Worm (Caenorhabditis elegans) whole organism, L3 larva: ENCODE data around the gene tag-234.
A peak's percentile ranks its signal among the peaks of the same experiment; 100 is the strongest.

Experiments
- R02D3.7 ChIP-seq: fragments of 150-350 bp; optimal IDR thresholded peaks from 2 replicates; lab custom pipeline; 2014; ENCODE audit warnings: missing biosample characterization, missing genetic modification characterization
- ZK546.5 ChIP-seq: sonication (generic microtip); optimal IDR thresholded peaks from 2 replicates; lab custom pipeline; 2017; ENCODE audit warnings: missing biosample characterization, missing genetic modification characterization
- aly-2 ChIP-seq: fragments of 150-350 bp; optimal IDR thresholded peaks from 2 replicates; lab custom pipeline; 2014; ENCODE audit warnings: missing biosample characterization, missing genetic modification characterization
- ama-1 ChIP-seq: fragments of 150-350 bp; optimal IDR thresholded peaks from 2 replicates; lab custom pipeline; 2018
- ceh-28 ChIP-seq: fragments of 150-350 bp; optimal IDR thresholded peaks from 2 replicates; lab custom pipeline; 2014; ENCODE audit warnings: missing biosample characterization, missing genetic modification reagents, missing genetic modification characterization
- ceh-82 ChIP-seq: fragments of 150-350 bp; optimal IDR thresholded peaks from 2 replicates; lab custom pipeline; 2014; ENCODE audit warnings: missing biosample characterization, missing genetic modification characterization
- ceh-9 ChIP-seq: sonication (generic microtip); optimal IDR thresholded peaks from 2 replicates; lab custom pipeline; 2018; ENCODE audit warnings: missing biosample characterization, missing genetic modification characterization
- daf-12 ChIP-seq: fragments of 150-350 bp; optimal IDR thresholded peaks from 2 replicates; lab custom pipeline; 2014; ENCODE audit warnings: missing biosample characterization, missing genetic modification reagents, missing genetic modification characterization
- egl-27 ChIP-seq: sonication (generic microtip); optimal IDR thresholded peaks from 4 replicates; lab custom pipeline; 2017; ENCODE audit warnings: missing biosample characterization, missing genetic modification reagents, missing genetic modification characterization
- egl-5 ChIP-seq: fragments of 150-350 bp; optimal IDR thresholded peaks from 2 replicates; lab custom pipeline; 2017; ENCODE audit warnings: missing biosample characterization, missing genetic modification reagents, missing genetic modification characterization, inconsistent platforms
- elt-1 ChIP-seq: fragments of 150-350 bp; optimal IDR thresholded peaks from 2 replicates; lab custom pipeline; 2014; ENCODE audit warnings: missing biosample characterization, missing genetic modification characterization
- elt-2 ChIP-seq: sonication (generic microtip); optimal IDR thresholded peaks from 2 replicates; lab custom pipeline; 2016; ENCODE audit warnings: missing genetic modification reagents, mild to moderate bottlenecking, missing genetic modification characterization, missing compliant biosample characterization
- elt-3 ChIP-seq, 3 experiments: fragments of 150-350 bp in 1 of 3; sonication (generic microtip) in 2 of 3; optimal IDR thresholded peaks; 2 replicates in 2 of 3; 4 replicates in 1 of 3; lab custom pipeline; 2014 to 2017; ENCODE audit warnings: missing biosample characterization in 3 of 3, missing genetic modification characterization in 3 of 3
- eor-1 ChIP-seq, 2 experiments: fragments of 150-350 bp; optimal IDR thresholded peaks; 2 replicates each; lab custom pipeline; 2014 to 2018; ENCODE audit warnings: missing biosample characterization in 2 of 2, missing genetic modification characterization in 2 of 2
- fkh-10 ChIP-seq: sonication (generic microtip); optimal IDR thresholded peaks from 2 replicates; lab custom pipeline; 2017; ENCODE audit warnings: missing biosample characterization, missing genetic modification reagents, missing genetic modification characterization
- fos-1 ChIP-seq: fragments of 150-350 bp; optimal IDR thresholded peaks from 2 replicates; lab custom pipeline; 2014; ENCODE audit warnings: missing biosample characterization, missing genetic modification characterization
- hmg-11 ChIP-seq: sonication (generic microtip); optimal IDR thresholded peaks from 2 replicates; lab custom pipeline; 2016; ENCODE audit warnings: missing genetic modification characterization, missing compliant biosample characterization
- jun-1 ChIP-seq: fragments of 150-350 bp; optimal IDR thresholded peaks from 2 replicates; lab custom pipeline; 2014; ENCODE audit warnings: missing biosample characterization, missing genetic modification reagents, missing genetic modification characterization
- lin-15B ChIP-seq: fragments of 150-350 bp; optimal IDR thresholded peaks from 2 replicates; lab custom pipeline; 2014; ENCODE audit warnings: missing biosample characterization, missing genetic modification characterization
- lin-39 ChIP-seq: fragments of 150-350 bp; optimal IDR thresholded peaks from 2 replicates; lab custom pipeline; 2018; ENCODE audit warnings: missing biosample characterization, missing genetic modification reagents, missing genetic modification characterization
- lsy-12 ChIP-seq: sonication (generic microtip); optimal IDR thresholded peaks from 2 replicates; lab custom pipeline; 2016; ENCODE audit warnings: mild to moderate bottlenecking, missing genetic modification characterization, missing compliant biosample characterization
- mdl-1 ChIP-seq: fragments of 150-350 bp; optimal IDR thresholded peaks from 2 replicates; lab custom pipeline; 2014; ENCODE audit warnings: missing biosample characterization, missing genetic modification characterization
- mml-1 ChIP-seq: fragments of 150-350 bp; sonication (generic microtip); optimal IDR thresholded peaks from 3 replicates; lab custom pipeline; 2014; ENCODE audit warnings: missing biosample characterization, missing genetic modification characterization
- nfya-1 ChIP-seq: sonication (generic microtip); optimal IDR thresholded peaks from 2 replicates; lab custom pipeline; 2017; ENCODE audit warnings: missing genetic modification characterization, mild to moderate bottlenecking, missing compliant biosample characterization, antibody characterized with exemption, moderate library complexity; ENCODE audit not compliant: insufficient read depth
- nhr-11 ChIP-seq: fragments of 150-350 bp; optimal IDR thresholded peaks from 2 replicates; lab custom pipeline; 2014; ENCODE audit warnings: missing biosample characterization, missing genetic modification characterization
- nhr-12 ChIP-seq: fragments of 150-350 bp; optimal IDR thresholded peaks from 2 replicates; lab custom pipeline; 2014; ENCODE audit warnings: missing biosample characterization, missing genetic modification characterization
- nhr-23 ChIP-seq: fragments of 150-350 bp; optimal IDR thresholded peaks from 2 replicates; lab custom pipeline; 2014; ENCODE audit warnings: missing biosample characterization, missing genetic modification reagents, missing genetic modification characterization
- nhr-237 ChIP-seq: fragments of 150-350 bp; optimal IDR thresholded peaks from 2 replicates; lab custom pipeline; 2014; ENCODE audit warnings: missing biosample characterization, missing genetic modification characterization
- nhr-25 ChIP-seq: sonication (generic microtip); optimal IDR thresholded peaks from 2 replicates; lab custom pipeline; 2017; ENCODE audit warnings: missing biosample characterization, missing genetic modification characterization
- nhr-28 ChIP-seq: fragments of 150-350 bp; optimal IDR thresholded peaks from 2 replicates; lab custom pipeline; 2014; ENCODE audit warnings: missing biosample characterization, missing genetic modification characterization
- nhr-43 ChIP-seq: sonication (generic microtip); optimal IDR thresholded peaks from 2 replicates; lab custom pipeline; 2016; ENCODE audit warnings: mild to moderate bottlenecking, missing genetic modification characterization, missing compliant biosample characterization; ENCODE audit not compliant: poor library complexity, severe bottlenecking
- nhr-67 ChIP-seq: fragments of 150-350 bp; optimal IDR thresholded peaks from 2 replicates; lab custom pipeline; 2014; ENCODE audit warnings: missing biosample characterization, missing genetic modification characterization
- nhr-76 ChIP-seq: fragments of 150-350 bp; sonication (generic microtip); optimal IDR thresholded peaks from 5 replicates; lab custom pipeline; 2014; ENCODE audit warnings: missing biosample characterization, missing genetic modification characterization
- nhr-77 ChIP-seq: fragments of 150-350 bp; optimal IDR thresholded peaks from 2 replicates; lab custom pipeline; 2014; ENCODE audit warnings: missing biosample characterization, missing genetic modification characterization
- pha-4 ChIP-seq: fragments of 150-350 bp; optimal IDR thresholded peaks from 2 replicates; lab custom pipeline; 2014; ENCODE audit warnings: missing biosample characterization, missing genetic modification reagents, missing genetic modification characterization
- pqm-1 ChIP-seq: fragments of 150-350 bp; optimal IDR thresholded peaks from 2 replicates; lab custom pipeline; 2017; ENCODE audit warnings: missing biosample characterization, missing genetic modification characterization, inconsistent platforms
- sea-2 ChIP-seq: fragments of 150-350 bp; sonication (generic microtip); optimal IDR thresholded peaks from 4 replicates; lab custom pipeline; 2014; ENCODE audit warnings: missing biosample characterization, missing genetic modification reagents, missing genetic modification characterization
- skn-1 ChIP-seq: fragments of 150-350 bp; optimal IDR thresholded peaks from 2 replicates; lab custom pipeline; 2014; ENCODE audit warnings: missing biosample characterization, missing genetic modification characterization
- snpc-4 ChIP-seq: fragments of 150-350 bp; optimal IDR thresholded peaks from 2 replicates; lab custom pipeline; 2014; ENCODE audit warnings: missing biosample characterization, missing genetic modification characterization
- tbx-2 ChIP-seq: sonication (generic microtip); optimal IDR thresholded peaks from 2 replicates; lab custom pipeline; 2016; ENCODE audit warnings: mild to moderate bottlenecking, missing genetic modification characterization, missing compliant biosample characterization
- unc-62 ChIP-seq: fragments of 150-350 bp; sonication (generic microtip); optimal IDR thresholded peaks from 4 replicates; lab custom pipeline; 2014; ENCODE audit warnings: missing biosample characterization, missing genetic modification reagents, missing genetic modification characterization
- zag-1 ChIP-seq: fragments of 150-350 bp; optimal IDR thresholded peaks from 2 replicates; lab custom pipeline; 2014; ENCODE audit warnings: missing biosample characterization, missing genetic modification characterization
- ztf-4 ChIP-seq: fragments of 150-350 bp; optimal IDR thresholded peaks from 2 replicates; lab custom pipeline; 2014; ENCODE audit warnings: missing biosample characterization, missing genetic modification characterization

tag-234 gene

ce11 chrII:5839227-5839626 lies 24.8 kb upstream of the tag-234 start, which contains the start of gene ZK1248.19 (continued):
- TF ChIP-seq lsy-12 (tag; lab: Kevin White, UChicago), result no peak
- no peak for TF ChIP-seq ceh-82
- TF ChIP-seq daf-12 (tag; lab: Kevin White, UChicago), result no peak
- TF ChIP-seq mml-1 (tag; lab: Kevin White, UChicago), result no peak
- no peak for TF ChIP-seq nhr-76 (tag; lab: Kevin White, UChicago)
- TF ChIP-seq lin-15B (tag; lab: Kevin White, UChicago), result peak; percentile 4
- no peak for TF ChIP-seq elt-1 (tag; lab: Kevin White, UChicago)
- TF ChIP-seq sea-2 (GFP tag; lab: Kevin White, UChicago), result no peak
- TF ChIP-seq ceh-28, result no peak
- no peak for TF ChIP-seq jun-1
- no peak for TF ChIP-seq lin-39 (tag; lab: Kevin White, UChicago)
- peak; percentile 25 for TF ChIP-seq pha-4
- TF ChIP-seq nhr-25 (tag; lab: Kevin White, UChicago), result no peak

- TF ChIP-seq lin-39 (tag; lab: Kevin White, UChicago) (peak; percentile 9), fkh-10 (no peak), ztf-4 (no peak), tbx-2 (no peak)
These were observed 22.9 kb upstream of the tag-234 start, which contains the start of gene lec-5 for ce11 chrII:5841053-5841547. lec-5 (minus strand) TSS chrII:5841103.

- TF ChIP-seq nhr-11 (tag; lab: Kevin White, UChicago), result no peak
- TF ChIP-seq sea-2 (GFP tag; lab: Kevin White, UChicago), result no peak
- no peak for TF ChIP-seq skn-1 (tag; lab: Kevin White, UChicago)
- no peak for TF ChIP-seq unc-62 (GFP tag; lab: Kevin White, UChicago)
- TF ChIP-seq nhr-237, result no peak
- no peak for TF ChIP-seq nhr-43 (tag; lab: Kevin White, UChicago)
- TF ChIP-seq ceh-28, result no peak
- no peak for TF ChIP-seq jun-1
- TF ChIP-seq zag-1 (tag; lab: Kevin White, UChicago), result no peak
- TF ChIP-seq pha-4, result no peak
- TF ChIP-seq egl-5 (tag; lab: Kevin White, UChicago), result no peak
- TF ChIP-seq fos-1 (tag; lab: Kevin White, UChicago), result no peak
- no peak for TF ChIP-seq aly-2
- TF ChIP-seq nhr-76 (tag; lab: Kevin White, UChicago), result no peak
These were observed 22.1 kb upstream of the tag-234 start, which contains the start of gene nep-25 for ce11 chrII:5841866-5842265. nep-25 (plus strand) TSS chrII:5842240.

- TF ChIP-seq ceh-82 (peak; percentile 96), ZK546.5 (tag; lab: Kevin White, UChicago) (peak; percentile 73), nhr-25 (tag; lab: Kevin White, UChicago) (peak; percentile 99), elt-1 (tag; lab: Kevin White, UChicago) (peak; percentile 85), elt-3 (tag; optimal IDR thresholded peaks at IDR 0.05; lab: Kevin White, UChicago) (peak in 2 of 3 experiments; percentile 91 to 97), mdl-1 (tag; lab: Kevin White, UChicago) (peak; percentile 75), hmg-11 (peak; percentile 99), nhr-237 (no peak), nhr-11 (tag; lab: Kevin White, UChicago) (peak; percentile 94), lin-15B (tag; lab: Kevin White, UChicago) (peak; percentile 82), R02D3.7 (tag; lab: Kevin White, UChicago) (peak; percentile 96), nfya-1 (peak; percentile 99), pqm-1 (tag; lab: Kevin White, UChicago) (peak; percentile 94), nhr-28 (tag; lab: Kevin White, UChicago) (peak; percentile 90), skn-1 (tag; lab: Kevin White, UChicago) (peak; percentile 96), ztf-4 (peak; percentile 79), lin-39 (tag; lab: Kevin White, UChicago) (peak; percentile 99), elt-2 (peak; percentile 99), nhr-43 (tag; lab: Kevin White, UChicago) (peak; percentile 95), unc-62 (GFP tag; lab: Kevin White, UChicago) (peak; percentile 74), ceh-9 (tag; lab: Kevin White, UChicago) (peak; percentile 37), sea-2 (GFP tag; lab: Kevin White, UChicago) (peak; percentile 52), fkh-10 (peak; percentile 100), nhr-77 (tag; lab: Kevin White, UChicago) (peak; percentile 96), nhr-67 (tag; lab: Kevin White, UChicago) (no peak), egl-5 (tag; lab: Kevin White, UChicago) (peak; percentile 92), tbx-2 (peak; percentile 97), pha-4 (peak; percentile 99), ama-1 (lab: Kevin White, UChicago) (peak; percentile 100), zag-1 (tag; lab: Kevin White, UChicago) (peak; percentile 95), nhr-76 (tag; lab: Kevin White, UChicago) (peak; percentile 80), daf-12 (tag; lab: Kevin White, UChicago) (peak; percentile 94), snpc-4 (tag; lab: Kevin White, UChicago) (peak; percentile 100), nhr-23 (tag; lab: Kevin White, UChicago) (peak; percentile 99), nhr-12 (tag; lab: Kevin White, UChicago) (peak; percentile 45), ceh-28 (peak; percentile 97), egl-27 (peak; percentile 92), mml-1 (tag; lab: Kevin White, UChicago) (no peak), eor-1 (tag; optimal IDR thresholded peaks at IDR 0.05; lab: Kevin White, UChicago) (peak in 1 of 2 experiments; percentile 84), fos-1 (tag; lab: Kevin White, UChicago) (peak; percentile 87)
These were observed 19.3 kb upstream of the tag-234 start for ce11 chrII:5844694-5845129.
